Fruit fly (Drosophila melanogaster) whole organism, embryonic: ENCODE results near the gene COX7AL.
A peak's percentile ranks its signal among the peaks of the same experiment; 100 is the strongest.

Source experiments
- C15 ChIP-seq: fragments of 200-800 bp; sonication (Bioruptor generic); IDR thresholded peaks from 3 replicates; pipeline ENCODE4 v1.3.6; 2022; ENCODE audit warnings: missing biosample characterization, missing genetic modification characterization
- CG1647 ChIP-seq: fragments of 200-800 bp; sonication (Bioruptor generic); optimal IDR thresholded peaks from 3 replicates; lab custom pipeline; 2016; ENCODE audit warnings: missing biosample characterization, missing genetic modification characterization
- CG17829 ChIP-seq: fragments of 200-800 bp; optimal IDR thresholded peaks from 2 replicates; lab custom pipeline; 2019; ENCODE audit warnings: missing biosample characterization, mild to moderate bottlenecking, missing genetic modification characterization, moderate library complexity
- CG2120 ChIP-seq: fragments of 200-800 bp; sonication (Bioruptor generic); optimal IDR thresholded peaks from 3 replicates; lab custom pipeline; 2016; ENCODE audit warnings: missing biosample characterization, missing genetic modification characterization
- CG3163 ChIP-seq: fragments of 200-800 bp; sonication (Bioruptor generic); optimal IDR thresholded peaks from 3 replicates; lab custom pipeline; 2016; ENCODE audit warnings: missing biosample characterization, missing genetic modification characterization
- Hmx ChIP-seq: fragments of 200-800 bp; sonication (Bioruptor generic); optimal IDR thresholded peaks from 2 replicates; lab custom pipeline; 2016; ENCODE audit warnings: missing biosample characterization, missing genetic modification characterization
- Usf ChIP-seq: fragments of 200-800 bp; sonication (Bioruptor generic); optimal IDR thresholded peaks from 2 replicates; lab custom pipeline; 2017; ENCODE audit warnings: missing genotype, missing biosample characterization, missing genetic modification characterization
- chn ChIP-seq: fragments of 200-800 bp; sonication (Bioruptor generic); optimal IDR thresholded peaks from 2 replicates; lab custom pipeline; 2016; ENCODE audit warnings: missing biosample characterization, missing genetic modification characterization
- grau ChIP-seq: fragments of 200-800 bp; optimal IDR thresholded peaks from 3 replicates; lab custom pipeline; 2019; ENCODE audit warnings: missing biosample characterization, mild to moderate bottlenecking, missing genetic modification characterization, moderate library complexity
- ind ChIP-seq: fragments of 200-800 bp; sonication (Bioruptor generic); optimal IDR thresholded peaks from 3 replicates; lab custom pipeline; 2016; ENCODE audit warnings: missing biosample characterization, missing genetic modification characterization
- kni ChIP-seq: fragments of 200-800 bp; sonication (Bioruptor generic); optimal IDR thresholded peaks from 3 replicates; lab custom pipeline; 2017; ENCODE audit warnings: mild to moderate bottlenecking, missing biosample characterization, missing genetic modification reagents, missing genetic modification characterization
- stwl ChIP-seq: fragments of 200-800 bp; sonication (Bioruptor generic); optimal IDR thresholded peaks from 3 replicates; lab custom pipeline; 2018; ENCODE audit warnings: missing biosample characterization, mild to moderate bottlenecking, missing genetic modification characterization, moderate library complexity

dm6 chr3R:8355579-8355978 lies 12.1 kb downstream of the COX7AL start:
- peak; percentile 95 for TF ChIP-seq ind (GFP tag; lab: Kevin White, UChicago)
- peak; percentile 99 for TF ChIP-seq CG2120 (GFP tag; lab: Kevin White, UChicago)
- TF ChIP-seq Hmx, result peak; percentile 87
- peak; percentile 51 for TF ChIP-seq Usf (GFP tag; lab: Kevin White, UChicago)
- TF ChIP-seq C15 (GFP tag; lab: Robert Waterston, UW), result peak; percentile 92
- TF ChIP-seq chn (GFP tag; lab: Kevin White, UChicago), result peak; percentile 95
- TF ChIP-seq stwl (tag; lab: Kevin White, UChicago), result peak; percentile 12
- TF ChIP-seq CG3163 (GFP tag; lab: Kevin White, UChicago), result peak; percentile 84
- TF ChIP-seq grau, result peak; percentile 97
- peak; percentile 88 for TF ChIP-seq CG17829 (tag; lab: Kevin White, UChicago)
- no peak for TF ChIP-seq kni (GFP tag; lab: Kevin White, UChicago)
- TF ChIP-seq CG1647 (GFP tag; lab: Kevin White, UChicago), result peak; percentile 93
